Fruit fly (Drosophila melanogaster) whole organism, adult: ENCODE results near the gene CG17264.

Experiments
- CG11617 ChIP-seq: fragments of 200-800 bp; sonication (Bioruptor generic); optimal IDR thresholded peaks from 2 replicates; lab custom pipeline; 2017; ENCODE audit warnings: mild to moderate bottlenecking, missing biosample characterization, missing genetic modification reagents, missing genetic modification characterization
- CG12768 ChIP-seq: fragments of 200-800 bp; sonication (Bioruptor generic); optimal IDR thresholded peaks from 2 replicates; lab custom pipeline; 2017; ENCODE audit warnings: missing biosample characterization, missing genetic modification characterization, mild to moderate bottlenecking, moderate library complexity, missing genetic modification reagents
- CG14711 ChIP-seq: fragments of 200-800 bp; sonication (Bioruptor generic); optimal IDR thresholded peaks from 2 replicates; lab custom pipeline; 2018; ENCODE audit warnings: missing biosample characterization, mild to moderate bottlenecking, missing genetic modification characterization, moderate library complexity
- CG1620 ChIP-seq: fragments of 200-800 bp; sonication (Bioruptor generic); optimal IDR thresholded peaks from 2 replicates; lab custom pipeline; 2016; ENCODE audit warnings: missing biosample characterization, missing genetic modification characterization
- CG33017 ChIP-seq: fragments of 200-800 bp; sonication (Bioruptor generic); optimal IDR thresholded peaks from 2 replicates; lab custom pipeline; 2018; ENCODE audit warnings: missing biosample characterization, mild to moderate bottlenecking, missing genetic modification characterization, moderate library complexity
- CG5204 ChIP-seq: fragments of 200-800 bp; sonication (Bioruptor generic); optimal IDR thresholded peaks from 2 replicates; lab custom pipeline; 2016; ENCODE audit warnings: missing biosample characterization, missing genetic modification characterization
- CG7045 ChIP-seq: fragments of 200-800 bp; sonication (Bioruptor generic); optimal IDR thresholded peaks from 2 replicates; lab custom pipeline; 2017; ENCODE audit warnings: missing biosample characterization, mild to moderate bottlenecking, missing genetic modification characterization
- CG7101 ChIP-seq: fragments of 200-800 bp; sonication (Bioruptor generic); optimal IDR thresholded peaks from 2 replicates; lab custom pipeline; 2018; ENCODE audit warnings: missing biosample characterization, mild to moderate bottlenecking, missing genetic modification characterization, moderate library complexity
- Clk ChIP-seq: fragments of 200-800 bp; sonication (Bioruptor generic); optimal IDR thresholded peaks from 2 replicates; lab custom pipeline; 2017; ENCODE audit warnings: missing biosample characterization, missing genetic modification characterization
- Crg-1 ChIP-seq: fragments of 200-800 bp; sonication (Bioruptor generic); optimal IDR thresholded peaks from 2 replicates; lab custom pipeline; 2016; ENCODE audit warnings: missing biosample characterization, missing genetic modification characterization
- Hr96 ChIP-seq: fragments of 200-800 bp; sonication (Bioruptor generic); optimal IDR thresholded peaks from 2 replicates; lab custom pipeline; 2016; ENCODE audit warnings: missing biosample characterization, missing genetic modification characterization
- Mnt ChIP-seq: fragments of 200-800 bp; sonication (Bioruptor generic); optimal IDR thresholded peaks from 2 replicates; lab custom pipeline; 2016; ENCODE audit warnings: missing biosample characterization, mild to moderate bottlenecking, missing genetic modification characterization
- bab1 ChIP-seq: fragments of 200-800 bp; sonication (Bioruptor generic); optimal IDR thresholded peaks from 3 replicates; lab custom pipeline; 2019; ENCODE audit warnings: missing biosample characterization, mild to moderate bottlenecking, missing genetic modification characterization, moderate library complexity
- cic ChIP-seq: fragments of 200-800 bp; sonication (Bioruptor generic); optimal IDR thresholded peaks from 2 replicates; lab custom pipeline; 2017; ENCODE audit warnings: missing biosample characterization, mild to moderate bottlenecking, missing genetic modification characterization, moderate library complexity
- cnc ChIP-seq, 2 experiments: fragments of >200 bp; optimal IDR thresholded peaks; 2 replicates each; lab custom pipeline; 2017
- kay ChIP-seq: fragments of 200-800 bp; sonication (Bioruptor generic); peaks from one replicate; lab custom pipeline; 2016; ENCODE audit warnings: missing biosample characterization, missing genetic modification characterization, borderline replicate concordance
- ovo ChIP-seq: fragments of 200-800 bp; sonication (Bioruptor generic); optimal IDR thresholded peaks from 2 replicates; lab custom pipeline; 2016; ENCODE audit warnings: missing biosample characterization, missing genetic modification characterization
- pad ChIP-seq: fragments of 200-800 bp; sonication (Bioruptor generic); optimal IDR thresholded peaks from 3 replicates; lab custom pipeline; 2017; ENCODE audit warnings: missing biosample characterization, missing genetic modification characterization, mild to moderate bottlenecking, moderate library complexity, missing genetic modification reagents
- tj ChIP-seq: fragments of 200-800 bp; sonication (Bioruptor generic); optimal IDR thresholded peaks from 3 replicates; lab custom pipeline; 2017; ENCODE audit warnings: missing biosample characterization, mild to moderate bottlenecking, missing genetic modification characterization, moderate library complexity
- toe ChIP-seq: fragments of 200-800 bp; sonication (Bioruptor generic); optimal IDR thresholded peaks from 2 replicates; lab custom pipeline; 2016; ENCODE audit warnings: missing biosample characterization, missing genetic modification characterization

Gene CG17264

dm6 chr2L:2987681-2988381 lies 30.5 kb upstream of the CG17264 start, which contains the start of the genes Chd1 and Bem46:
Chd1 (minus strand) TSS chr2L:2987723.
Bem46 (plus strand) TSS chr2L:2988116.
- TF ChIP-seq CG5204 (GFP tag; lab: Kevin White, UChicago) (no peak), CG11617 (GFP tag; lab: Kevin White, UChicago) (peak; percentile 92), bab1 (GFP tag; lab: Kevin White, UChicago) (peak; percentile 65), Clk (GFP tag; lab: Kevin White, UChicago) (peak; percentile 77), kay (GFP tag; lab: Kevin White, UChicago) (no peak), Mnt (GFP tag; lab: Kevin White, UChicago) (peak; percentile 82), ovo (GFP tag; lab: Kevin White, UChicago) (peak; percentile 77), CG14711 (tag; lab: Kevin White, UChicago) (peak; percentile 80), Crg-1 (GFP tag; lab: Kevin White, UChicago) (peak; percentile 79), pad (GFP tag; lab: Kevin White, UChicago) (peak; percentile 73), CG1620 (peak; percentile 81), toe (GFP tag; lab: Kevin White, UChicago) (no peak), CG7101 (peak; percentile 90), cic (GFP tag; lab: Kevin White, UChicago) (peak; percentile 56), tj (GFP tag; lab: Kevin White, UChicago) (peak; percentile 80), CG7045 (GFP tag; lab: Kevin White, UChicago) (peak; percentile 85), CG12768 (GFP tag; lab: Kevin White, UChicago) (peak; percentile 87), cnc (optimal IDR thresholded peaks at IDR 0.05; lab: Kevin White, UChicago) (no peak), Hr96 (GFP tag; lab: Kevin White, UChicago) (no peak), CG33017 (tag; lab: Kevin White, UChicago) (peak; percentile 82)

- TF ChIP-seq Clk (GFP tag; lab: Kevin White, UChicago) = no peak
- TF ChIP-seq bab1 (GFP tag; lab: Kevin White, UChicago) = peak; percentile 42
Measured at dm6 chr2L:2992664-2993174, 25.6 kb upstream of the CG17264 start, which contains the start of the genes okr and CG3558. okr (minus strand) TSS chr2L:2992759. CG3558 (plus strand) TSS chr2L:2992870.

dm6 chr2L:2993236-2993635 lies 25.1 kb upstream of the CG17264 start:
- TF ChIP-seq CG12768 (GFP tag; lab: Kevin White, UChicago) (peak; percentile 58), pad (GFP tag; lab: Kevin White, UChicago) (no peak), Mnt (GFP tag; lab: Kevin White, UChicago) (peak; percentile 25), CG14711 (tag; lab: Kevin White, UChicago) (no peak), toe (GFP tag; lab: Kevin White, UChicago) (no peak)

dm6 chr2L:2993702-2994101 lies 24.6 kb upstream of the CG17264 start:
- TF ChIP-seq Clk (GFP tag; lab: Kevin White, UChicago) (no peak), CG33017 (tag; lab: Kevin White, UChicago) (no peak), Hr96 (GFP tag; lab: Kevin White, UChicago) (no peak)

- TF ChIP-seq pad (GFP tag; lab: Kevin White, UChicago) (no peak), bab1 (GFP tag; lab: Kevin White, UChicago) (peak; percentile 19), Hr96 (GFP tag; lab: Kevin White, UChicago) (no peak), kay (GFP tag; lab: Kevin White, UChicago) (no peak), Crg-1 (GFP tag; lab: Kevin White, UChicago) (no peak), tj (GFP tag; lab: Kevin White, UChicago) (peak; percentile 61), CG1620 (no peak)
Measured at dm6 chr2L:2999113-2999512, 19.2 kb upstream of the CG17264 start, which contains the start of gene Ccdc85. Ccdc85 (plus strand) TSS chr2L:2999286.

dm6 chr2L:2999609-3000008 lies 18.7 kb upstream of the CG17264 start:
- TF ChIP-seq cic (GFP tag; lab: Kevin White, UChicago) (no peak), CG1620 (no peak), tj (GFP tag; lab: Kevin White, UChicago) (no peak), cnc (optimal IDR thresholded peaks at IDR 0.05; lab: Kevin White, UChicago) (no peak), CG5204 (GFP tag; lab: Kevin White, UChicago) (no peak), bab1 (GFP tag; lab: Kevin White, UChicago) (no peak), Clk (GFP tag; lab: Kevin White, UChicago) (no peak), Mnt (GFP tag; lab: Kevin White, UChicago) (no peak), Crg-1 (GFP tag; lab: Kevin White, UChicago) (no peak), kay (GFP tag; lab: Kevin White, UChicago) (no peak), CG11617 (GFP tag; lab: Kevin White, UChicago) (no peak), toe (GFP tag; lab: Kevin White, UChicago) (no peak), CG12768 (GFP tag; lab: Kevin White, UChicago) (no peak), CG33017 (tag; lab: Kevin White, UChicago) (no peak), ovo (GFP tag; lab: Kevin White, UChicago) (no peak), CG14711 (tag; lab: Kevin White, UChicago) (no peak)
